Worm (Caenorhabditis elegans): ENCODE results near the gene F07A11.5.

- no peak for TF ChIP-seq ceh-14 (tag; optimal IDR thresholded peaks at IDR 0.05)
- no peak for TF ChIP-seq madf-2 (tag; optimal IDR thresholded peaks at IDR 0.05)
- no peak for TF ChIP-seq fkh-10 (GFP tag; optimal IDR thresholded peaks at IDR 0.05)
- TF ChIP-seq tbx-2 (tag; optimal IDR thresholded peaks at IDR 0.05): no peak
- no peak for TF ChIP-seq ceh-2 (tag; optimal IDR thresholded peaks at IDR 0.05)
- no peak for TF ChIP-seq pqm-1 (tag; optimal IDR thresholded peaks at IDR 0.05)
- TF ChIP-seq C08G9.2 (tag; optimal IDR thresholded peaks at IDR 0.05): no peak
- TF ChIP-seq ceh-18 (tag; optimal IDR thresholded peaks at IDR 0.05): no peak
- TF ChIP-seq unc-55 (GFP tag; optimal IDR thresholded peaks at IDR 0.05): no peak
Measured at ce11 chrII:11646276-11646797, 34.2 kb downstream of the F07A11.5 start, which contains the start of gene ghi-1.
